Fruit fly (Drosophila melanogaster) whole organism, embryonic: ENCODE results near the gene CG16904.

Experiments
- Atf6 ChIP-seq: fragments of 200-800 bp; sonication (Bioruptor generic); IDR thresholded peaks from 2 replicates; pipeline ENCODE4 v1.3.6; 2022; ENCODE audit warnings: missing biosample characterization, missing genetic modification characterization
- Awh ChIP-seq: fragments of 200-800 bp; sonication (Bioruptor generic); IDR thresholded peaks from 2 replicates; pipeline ENCODE4, ENCODE4 v1.3.6; 2022; ENCODE audit warnings: missing biosample characterization, missing genetic modification characterization
- CG10321 ChIP-seq: fragments of 200-800 bp; sonication (Bioruptor generic); IDR thresholded peaks from 2 replicates; pipeline ENCODE4 v1.3.6; 2022; ENCODE audit warnings: missing biosample characterization, missing genetic modification characterization
- CG10979 ChIP-seq: fragments of 200-800 bp; sonication (Bioruptor generic); optimal IDR thresholded peaks from 2 replicates; lab custom pipeline; 2018; ENCODE audit warnings: missing biosample characterization, mild to moderate bottlenecking, missing genetic modification characterization, moderate library complexity
- CG11504 ChIP-seq: fragments of 200-800 bp; sonication (Bioruptor generic); optimal IDR thresholded peaks from 3 replicates; lab custom pipeline; 2019; ENCODE audit warnings: missing biosample characterization, mild to moderate bottlenecking, missing genetic modification characterization, moderate library complexity
- CG1233 ChIP-seq: fragments of 200-800 bp; sonication (Bioruptor generic); optimal IDR thresholded peaks from 4 replicates; lab custom pipeline; 2018; ENCODE audit warnings: missing biosample characterization, mild to moderate bottlenecking, missing genetic modification characterization
- CG13894 ChIP-seq: fragments of 200-800 bp; sonication (Bioruptor generic); optimal IDR thresholded peaks from 3 replicates; lab custom pipeline; 2018; ENCODE audit warnings: missing biosample characterization, mild to moderate bottlenecking, missing genetic modification characterization, moderate library complexity
- CG17829 ChIP-seq: fragments of 200-800 bp; optimal IDR thresholded peaks from 2 replicates; lab custom pipeline; 2019; ENCODE audit warnings: missing biosample characterization, mild to moderate bottlenecking, missing genetic modification characterization, moderate library complexity
- CG18619 ChIP-seq: fragments of 200-800 bp; sonication (Bioruptor generic); optimal IDR thresholded peaks from 3 replicates; lab custom pipeline; 2017; ENCODE audit warnings: missing biosample characterization, mild to moderate bottlenecking, missing genetic modification characterization
- CG2120 ChIP-seq: fragments of 200-800 bp; sonication (Bioruptor generic); optimal IDR thresholded peaks from 3 replicates; lab custom pipeline; 2016; ENCODE audit warnings: missing biosample characterization, missing genetic modification characterization
- CG2129 ChIP-seq: fragments of 200-800 bp; sonication (Bioruptor generic); IDR thresholded peaks from 2 replicates; pipeline ENCODE4 v1.3.6; 2022; ENCODE audit warnings: missing biosample characterization, missing genetic modification characterization; ENCODE audit not compliant: partially characterized antibody
- CG32772 ChIP-seq: fragments of 200-800 bp; sonication (Bioruptor generic); IDR thresholded peaks from 2 replicates; pipeline ENCODE4 v1.3.6; 2022; ENCODE audit warnings: missing biosample characterization, missing genetic modification characterization
- CG34224 ChIP-seq: fragments of 200-800 bp; sonication (Bioruptor generic); IDR thresholded peaks from 3 replicates; pipeline ENCODE4 v1.3.6; 2022; ENCODE audit warnings: missing biosample characterization, missing genetic modification characterization; ENCODE audit not compliant: partially characterized antibody
- CG42726 ChIP-seq: fragments of 200-800 bp; sonication (Bioruptor generic); IDR thresholded peaks from 2 replicates; pipeline ENCODE4 v1.3.6; 2022; ENCODE audit warnings: missing biosample characterization, missing genetic modification characterization; ENCODE audit not compliant: partially characterized antibody
- CG6254 ChIP-seq: fragments of 200-800 bp; sonication (Bioruptor generic); optimal IDR thresholded peaks from 3 replicates; lab custom pipeline; 2017; ENCODE audit warnings: mild to moderate bottlenecking, missing biosample characterization, missing genetic modification reagents, missing genetic modification characterization
- CG8944 ChIP-seq: fragments of 200-800 bp; sonication (Bioruptor generic); optimal IDR thresholded peaks from 3 replicates; lab custom pipeline; 2016; ENCODE audit warnings: missing biosample characterization, missing genetic modification characterization
- CHES-1-like ChIP-seq: fragments of 200-800 bp; sonication (Bioruptor generic); optimal IDR thresholded peaks from 2 replicates; lab custom pipeline; 2016; ENCODE audit warnings: missing biosample characterization, missing genetic modification characterization
- Camta ChIP-seq: fragments of 200-800 bp; sonication (Bioruptor generic); optimal IDR thresholded peaks from 2 replicates; lab custom pipeline; 2016; ENCODE audit warnings: missing biosample characterization, missing genetic modification characterization
- D19B ChIP-seq: fragments of 200-800 bp; sonication (Bioruptor generic); optimal IDR thresholded peaks from 2 replicates; lab custom pipeline; 2017; ENCODE audit warnings: missing biosample characterization, mild to moderate bottlenecking, missing genetic modification characterization
- Doc2 ChIP-seq: fragments of 200-800 bp; sonication (Bioruptor generic); IDR thresholded peaks from 2 replicates; pipeline ENCODE4 v1.3.6; 2022; ENCODE audit warnings: missing biosample characterization, missing genetic modification characterization
- H15 ChIP-seq: fragments of 200-800 bp; sonication (Bioruptor generic); IDR thresholded peaks from 3 replicates; pipeline ENCODE4 v1.3.6; 2022; ENCODE audit warnings: missing biosample characterization, missing genetic modification characterization
- HLH3B ChIP-seq: fragments of 200-800 bp; sonication (Bioruptor generic); IDR thresholded peaks from 2 replicates; pipeline ENCODE4 v1.3.6; 2022; ENCODE audit warnings: missing biosample characterization, missing genetic modification characterization
- HLHmδ ChIP-seq: fragments of 200-800 bp; sonication (Bioruptor generic); optimal IDR thresholded peaks from 2 replicates; lab custom pipeline; 2018; ENCODE audit warnings: missing biosample characterization, mild to moderate bottlenecking, missing genetic modification characterization, moderate library complexity
- Hmx ChIP-seq: fragments of 200-800 bp; sonication (Bioruptor generic); optimal IDR thresholded peaks from 2 replicates; lab custom pipeline; 2016; ENCODE audit warnings: missing biosample characterization, missing genetic modification characterization
- Lpt ChIP-seq: fragments of >200 bp; optimal IDR thresholded peaks from 2 replicates; lab custom pipeline; 2018; ENCODE audit warnings: missing biosample characterization, missing genetic modification characterization
- MTF-1 ChIP-seq: fragments of 200-800 bp; sonication (Bioruptor generic); optimal IDR thresholded peaks from 2 replicates; lab custom pipeline; 2018; ENCODE audit warnings: missing biosample characterization, mild to moderate bottlenecking, missing genetic modification characterization, borderline replicate concordance
- Mad ChIP-seq: fragments of 200-800 bp; sonication (Bioruptor generic); optimal IDR thresholded peaks from 2 replicates; lab custom pipeline; 2016; ENCODE audit warnings: missing biosample characterization, missing genetic modification characterization
- NC2β ChIP-seq: fragments of 200-800 bp; sonication (Bioruptor generic); optimal IDR thresholded peaks from 2 replicates; lab custom pipeline; 2016; ENCODE audit warnings: missing biosample characterization, missing genetic modification characterization
- Nf-YB ChIP-seq: fragments of 200-800 bp; sonication (Bioruptor generic); optimal IDR thresholded peaks from 3 replicates; lab custom pipeline; 2019; ENCODE audit warnings: missing biosample characterization, mild to moderate bottlenecking, missing genetic modification characterization, moderate library complexity
- Pdp1 ChIP-seq, 2 experiments: fragments of 200-800 bp; sonication (Bioruptor generic); optimal IDR thresholded peaks; 3 replicates each; lab custom pipeline; 2016; ENCODE audit warnings: missing biosample characterization in 2 of 2, missing genetic modification characterization in 2 of 2, mild to moderate bottlenecking in 1 of 2, moderate library complexity in 1 of 2
- Sry-δ ChIP-seq: fragments of 200-800 bp; sonication (Bioruptor generic); optimal IDR thresholded peaks from 2 replicates; lab custom pipeline; 2016; ENCODE audit warnings: missing biosample characterization, missing genetic modification characterization
- Vsx1 ChIP-seq: fragments of 200-800 bp; sonication (Bioruptor generic); optimal IDR thresholded peaks from 2 replicates; lab custom pipeline; 2017; ENCODE audit warnings: missing biosample characterization, mild to moderate bottlenecking, missing genetic modification characterization, missing genetic modification reagents
- ash1 ChIP-seq: fragments of 200-800 bp; sonication (Bioruptor generic); optimal IDR thresholded peaks from 2 replicates; lab custom pipeline; 2018; ENCODE audit warnings: missing biosample characterization, mild to moderate bottlenecking, missing genetic modification characterization
- bcd ChIP-seq: fragments of 200-800 bp; sonication (Bioruptor generic); optimal IDR thresholded peaks from 2 replicates; lab custom pipeline; 2017; ENCODE audit warnings: missing biosample characterization, mild to moderate bottlenecking, missing genetic modification characterization
- bsh ChIP-seq, 2 experiments: fragments of 200-800 bp; sonication (Bioruptor generic); optimal IDR thresholded peaks; 2 replicates each; lab custom pipeline; 2017 to 2018; ENCODE audit warnings: mild to moderate bottlenecking in 2 of 2, missing biosample characterization in 2 of 2, missing genetic modification characterization in 2 of 2, moderate library complexity in 1 of 2
- cwo ChIP-seq: fragments of 200-800 bp; sonication (Bioruptor generic); optimal IDR thresholded peaks from 3 replicates; lab custom pipeline; 2017; ENCODE audit warnings: missing biosample characterization, missing genetic modification characterization, mild to moderate bottlenecking, moderate library complexity, missing genetic modification reagents
- disco-r ChIP-seq: fragments of 200-800 bp; sonication (Bioruptor generic); optimal IDR thresholded peaks from 2 replicates; lab custom pipeline; 2016; ENCODE audit warnings: missing biosample characterization, missing genetic modification characterization
- ems ChIP-seq: fragments of 200-800 bp; sonication (Bioruptor generic); optimal IDR thresholded peaks from 3 replicates; lab custom pipeline; 2016; ENCODE audit warnings: missing biosample characterization, missing genetic modification characterization
- gsb-n ChIP-seq: fragments of 200-800 bp; sonication (Bioruptor generic); optimal IDR thresholded peaks from 3 replicates; lab custom pipeline; 2018; ENCODE audit warnings: missing biosample characterization, mild to moderate bottlenecking, missing genetic modification characterization
- lov ChIP-seq, 2 experiments: fragments of 200-800 bp in 1 of 2; fragments of >200 bp in 1 of 2; sonication (Bioruptor generic) in 1 of 2; IDR thresholded peaks in 1 of 2; optimal IDR thresholded peaks in 1 of 2; 2 replicates in 1 of 2; 3 replicates in 1 of 2; pipeline versions ENCODE4 v1.3.6 to Lab custom; 2017 to 2022; ENCODE audit warnings: missing biosample characterization in 1 of 2, missing genetic modification characterization in 1 of 2
- p53 ChIP-seq: fragments of 200-800 bp; sonication (Bioruptor generic); optimal IDR thresholded peaks from 2 replicates; lab custom pipeline; 2016; ENCODE audit warnings: missing biosample characterization, missing genetic modification characterization
- prd ChIP-seq, 3 experiments: fragments of >200 bp in 2 of 3; fragments of 200-800 bp in 1 of 3; sonication (Bioruptor generic) in 1 of 3; optimal IDR thresholded peaks in 2 of 3; IDR thresholded peaks in 1 of 3; 2 replicates in 2 of 3; 3 replicates in 1 of 3; pipeline versions ENCODE4 v1.3.6 to Lab custom; 2017 to 2022; ENCODE audit warnings: missing biosample characterization in 1 of 3, missing genetic modification characterization in 1 of 3
- ranshi ChIP-seq: fragments of 200-800 bp; sonication (Bioruptor generic); IDR thresholded peaks from 2 replicates; pipeline ENCODE4 v1.3.6; 2022; ENCODE audit warnings: missing biosample characterization, missing genetic modification characterization
- sug ChIP-seq: fragments of 200-800 bp; optimal IDR thresholded peaks from 2 replicates; lab custom pipeline; 2019; ENCODE audit warnings: missing biosample characterization, mild to moderate bottlenecking, missing genetic modification characterization, moderate library complexity
- usp ChIP-seq: fragments of >200 bp; optimal IDR thresholded peaks from 2 replicates; lab custom pipeline; 2017; ENCODE audit warnings: missing biosample characterization, missing genetic modification characterization
- wdn ChIP-seq: fragments of 200-800 bp; sonication (Bioruptor generic); IDR thresholded peaks from 2 replicates; pipeline ENCODE4 v1.3.6; 2022; ENCODE audit warnings: missing biosample characterization, missing genetic modification characterization

The CG16904 gene

DNA sequence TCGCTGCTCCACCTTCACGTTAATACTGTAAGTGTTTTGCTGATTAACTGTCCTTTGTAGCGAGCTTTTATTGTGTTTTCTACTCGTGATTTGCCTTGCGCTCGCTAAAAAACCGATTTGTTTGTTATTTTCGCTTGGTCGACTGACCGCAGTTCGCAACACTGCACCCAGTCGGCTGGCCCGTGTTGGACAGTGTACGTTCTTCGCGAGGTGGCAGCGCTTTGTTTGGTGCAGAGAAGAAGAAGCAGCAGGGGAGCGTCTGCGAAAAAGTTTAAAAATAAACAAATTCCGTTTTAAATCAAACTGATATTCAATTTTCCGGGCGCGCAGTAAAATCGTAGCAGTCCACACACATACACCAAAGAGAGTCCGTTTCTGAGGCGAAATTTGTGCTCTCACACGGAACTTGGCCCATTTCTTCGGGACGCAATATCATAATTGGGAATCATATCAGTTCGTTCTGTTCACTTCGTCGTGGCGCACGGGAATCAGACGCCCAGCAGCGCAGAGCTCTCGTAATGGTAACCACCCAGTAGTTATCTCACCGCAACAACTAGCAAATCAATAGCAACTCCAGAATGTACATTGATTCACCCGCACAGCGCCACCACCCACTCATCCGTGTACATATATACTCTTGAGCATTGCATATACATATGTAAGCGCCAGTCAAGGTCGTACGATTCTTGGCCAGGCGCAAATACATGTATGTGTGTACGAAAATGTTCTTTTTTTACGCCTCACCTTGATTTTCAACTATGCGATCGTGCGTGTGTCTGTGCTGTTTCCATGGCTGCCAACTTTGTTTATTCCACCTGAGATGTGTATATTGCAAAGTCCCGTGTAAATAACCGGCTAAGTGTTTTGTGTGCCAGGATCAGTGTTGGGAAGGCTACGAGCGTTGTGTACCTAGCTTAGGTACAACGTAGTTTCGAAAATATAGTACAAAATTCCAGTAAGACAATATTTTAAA lies 48.9 kb downstream of the CG16904 start, which contains the start of gene Naa80 (continued):
- TF ChIP-seq CHES-1-like (GFP tag; lab: Kevin White, UChicago) (peak; percentile 94), Lpt (GFP tag; lab: Kevin White, UChicago) (no peak), ranshi (GFP tag; lab: Robert Waterston, UW) (peak; percentile 54; the same call in 1 of the 2 replicates), prd (optimal IDR thresholded peaks at IDR 0.05; lab: Kevin White, UChicago) (no peak), prd (GFP tag; IDR thresholded peaks at IDR 0.05; lab: Robert Waterston, UW) (peak; percentile 61; the same call in 2 of the 3 replicates), CG6254 (GFP tag; lab: Kevin White, UChicago) (no peak), MTF-1 (GFP tag; lab: Kevin White, UChicago) (peak; percentile 20), CG18619 (peak; percentile 54), disco-r (GFP tag; lab: Kevin White, UChicago) (peak; percentile 7), Nf-YB (GFP tag; lab: Kevin White, UChicago) (no peak), CG13894 (tag; lab: Kevin White, UChicago) (peak; percentile 56), CG17829 (tag; lab: Kevin White, UChicago) (peak; percentile 58), HLH3B (GFP tag; lab: Robert Waterston, UW) (peak; percentile 58), CG1233 (GFP tag; lab: Kevin White, UChicago) (peak; percentile 31), lov (optimal IDR thresholded peaks at IDR 0.05; lab: Kevin White, UChicago) (no peak), lov (GFP tag; IDR thresholded peaks at IDR 0.05; lab: Robert Waterston, UW) (peak; percentile 26; the same call in 1 of the 3 replicates), Camta (GFP tag; lab: Kevin White, UChicago) (peak; percentile 35), H15 (peak; percentile 53; the same call in 1 of the 3 replicates), bsh (GFP tag; optimal IDR thresholded peaks at IDR 0.05; lab: Kevin White, UChicago) (peak in 1 of 2 experiments; percentile 35), CG10321 (GFP tag; lab: Robert Waterston, UW) (peak; percentile 11; the same call in 1 of the 2 replicates), Vsx1 (GFP tag; lab: Kevin White, UChicago) (no peak), D19B (GFP tag; lab: Kevin White, UChicago) (peak; percentile 8), Hmx (GFP tag; lab: Kevin White, UChicago) (no peak), gsb-n (tag; lab: Kevin White, UChicago) (no peak), Sry-δ (peak; percentile 54), CG2120 (peak; percentile 89), HLHmδ (GFP tag; lab: Kevin White, UChicago) (peak; percentile 63), CG11504 (no peak), Doc2 (no peak), CG8944 (GFP tag; lab: Kevin White, UChicago) (peak; percentile 77), Awh (GFP tag; lab: Robert Waterston, UW) (no peak), CG42726 (peak; percentile 65), sug (tag; lab: Kevin White, UChicago) (peak; percentile 71), p53 (GFP tag; lab: Kevin White, UChicago) (peak; percentile 67), NC2β (GFP tag; lab: Kevin White, UChicago) (peak; percentile 31), wdn (GFP tag; lab: Robert Waterston, UW) (no peak), CG10979 (tag; lab: Kevin White, UChicago) (peak; percentile 21), usp (GFP tag; lab: Kevin White, UChicago) (no peak), CG2129 (no peak), Pdp1 (GFP tag; optimal IDR thresholded peaks at IDR 0.05; lab: Kevin White, UChicago) (peak; percentile 54 to 73), CG32772 (peak; percentile 24; the same call in 1 of the 2 replicates), ems (GFP tag; lab: Kevin White, UChicago) (peak; percentile 75), CG34224 (GFP tag; lab: Robert Waterston, UW) (peak; percentile 53; the same call in 2 of the 3 replicates), Atf6 (GFP tag; lab: Robert Waterston, UW) (peak; percentile 29; the same call in 1 of the 2 replicates), ash1 (GFP tag; lab: Kevin White, UChicago) (peak; percentile 25), bcd (GFP tag; lab: Kevin White, UChicago) (peak; percentile 58), cwo (GFP tag; lab: Kevin White, UChicago) (peak; percentile 25), Mad (GFP tag; lab: Kevin White, UChicago) (peak; percentile 69)
